Worm (Caenorhabditis elegans) whole organism, late embryonic: Measurements from ENCODE around the gene math-21.

Experiments used
- ceh-48 ChIP-seq: sonication (generic microtip); optimal IDR thresholded peaks from 2 replicates; lab custom pipeline; 2016; ENCODE audit warnings: missing genetic modification characterization, inconsistent platforms, missing compliant biosample characterization
- pha-4 ChIP-seq: fragments of 150-350 bp; optimal IDR thresholded peaks from 2 replicates; lab custom pipeline; 2018; ENCODE audit warnings: missing biosample characterization, missing genetic modification reagents, missing genetic modification characterization
- ttx-3 ChIP-seq: sonication (generic microtip); optimal IDR thresholded peaks from 2 replicates; lab custom pipeline; 2016; ENCODE audit warnings: missing genetic modification reagents, missing genetic modification characterization, missing compliant biosample characterization

ce11 chrII:1986979-1987378 lies 6.9 kb upstream of the math-21 start, which contains the start of gene Y16E11A.4:
- TF ChIP-seq pha-4 (tag; lab: Kevin White, UChicago) (no peak), ceh-48 (tag; lab: Kevin White, UChicago) (no peak), ttx-3 (tag; lab: Kevin White, UChicago) (no peak)
